Fruit fly (Drosophila melanogaster) whole organism, prepupa: ENCODE measurements around the gene Spps.

Source experiments
- CG4318 ChIP-seq: fragments of 200-800 bp; sonication (Bioruptor generic); optimal IDR thresholded peaks from 3 replicates; lab custom pipeline; 2017; ENCODE audit warnings: missing biosample characterization, mild to moderate bottlenecking, missing genetic modification characterization
- Hr4 ChIP-seq: fragments of 200-800 bp; sonication (Bioruptor generic); optimal IDR thresholded peaks from 3 replicates; lab custom pipeline; 2016; ENCODE audit warnings: missing biosample characterization, missing genetic modification characterization
- dac ChIP-seq: fragments of 200-800 bp; sonication (Bioruptor generic); optimal IDR thresholded peaks from 2 replicates; lab custom pipeline; 2017; ENCODE audit warnings: missing biosample characterization, mild to moderate bottlenecking, missing genetic modification characterization
- eg ChIP-seq: fragments of 200-800 bp; sonication (Bioruptor generic); IDR thresholded peaks from 3 replicates; pipeline ENCODE4 v1.3.6; 2022; ENCODE audit warnings: missing biosample characterization, missing genetic modification characterization
- esn ChIP-seq: fragments of 200-800 bp; sonication (Bioruptor generic); optimal IDR thresholded peaks from 2 replicates; lab custom pipeline; 2016; ENCODE audit warnings: missing biosample characterization, mild to moderate bottlenecking, missing genetic modification characterization, moderate library complexity

- peak; percentile 97 for TF ChIP-seq Hr4 (GFP tag; lab: Kevin White, UChicago)
- peak; percentile 97 for TF ChIP-seq esn (GFP tag; lab: Kevin White, UChicago)
- TF ChIP-seq eg (GFP tag; lab: Robert Waterston, UW) = peak; percentile 97
- TF ChIP-seq CG4318 (GFP tag; lab: Kevin White, UChicago) = peak; percentile 88
- TF ChIP-seq dac (GFP tag; lab: Kevin White, UChicago) = peak; percentile 76
These were observed 33.3 kb downstream of the Spps start, which contains the start of the genes SMC6 and CG6204 for dm6 chr3R:24193373-24193879.
